Fruit fly (Drosophila melanogaster): ENCODE measurements around the gene CG34417.

The CG34417 gene

dm6 chrX:6599233-6599632 lies 58.7 kb downstream of the CG34417 start (continued):
- TF ChIP-seq sage (GFP tag; optimal IDR thresholded peaks at IDR 0.05) (peak; percentile 90), Hr78 (GFP tag; optimal IDR thresholded peaks at IDR 0.05) (no peak), fru (GFP tag; optimal IDR thresholded peaks at IDR 0.05) (peak; percentile 89), CG9705 (GFP tag; optimal IDR thresholded peaks at IDR 0.05) (peak; percentile 75), woc (GFP tag; optimal IDR thresholded peaks at IDR 0.05) (peak; percentile 64), psq (GFP tag; optimal IDR thresholded peaks at IDR 0.05) (no peak), Mio (GFP tag; optimal IDR thresholded peaks at IDR 0.05) (no peak)

DNA sequence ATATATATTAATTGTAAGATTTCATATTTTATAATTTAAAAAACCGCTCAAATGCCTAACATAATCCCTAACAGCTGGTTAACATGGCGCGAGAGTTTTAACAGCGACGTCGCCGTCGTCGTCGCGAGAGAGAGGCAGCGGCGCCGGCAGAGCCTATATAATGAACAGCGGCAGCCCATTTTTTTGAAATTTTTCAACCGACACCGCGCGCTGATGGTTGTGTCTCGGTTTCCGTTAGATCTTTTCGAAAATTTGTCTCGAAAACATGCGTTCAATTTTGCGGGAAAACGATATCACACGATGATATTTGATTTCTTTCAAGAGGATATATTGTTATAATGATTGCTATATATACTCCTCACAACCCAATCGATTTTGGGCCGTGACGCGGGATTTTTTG lies 59.3 kb downstream of the CG34417 start, which contains the start of gene pigs:
pigs (plus strand) TSS at position 183 of the 400 bp plus-strand sequence.
- TF ChIP-seq Hnf4 (GFP tag; optimal IDR thresholded peaks at IDR 0.05): peak; percentile 2
- no peak for TF ChIP-seq psq (GFP tag; optimal IDR thresholded peaks at IDR 0.05)

DNA sequence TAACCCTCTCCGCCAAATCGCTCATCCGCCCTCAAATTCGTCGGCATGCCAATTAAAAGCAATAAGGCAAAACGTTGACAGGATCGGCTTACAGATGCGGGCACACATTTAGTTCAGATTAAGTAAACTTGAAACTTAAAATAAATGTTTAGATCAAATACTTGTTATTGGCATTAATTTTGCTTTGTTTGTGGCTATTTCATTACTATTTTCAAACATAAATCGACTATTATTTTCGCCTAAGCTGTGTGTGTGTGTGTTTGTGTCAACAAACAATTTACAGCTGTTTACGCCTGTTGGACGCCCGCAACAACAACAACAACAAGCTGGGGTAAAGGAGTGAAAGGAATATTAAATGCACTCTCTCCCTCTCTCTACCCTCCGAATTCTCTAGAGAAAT lies 60.6 kb downstream of the CG34417 start:
- TF ChIP-seq Dif (GFP tag; optimal IDR thresholded peaks at IDR 0.05; ENCODE audit: partially characterized antibody) (no peak), OdsH (GFP tag; optimal IDR thresholded peaks at IDR 0.05) (peak; percentile 7), foxo (GFP tag; optimal IDR thresholded peaks at IDR 0.05) (peak in 1 of 2 experiments; percentile 36), Mio (GFP tag; optimal IDR thresholded peaks at IDR 0.05) (no peak), Sp1 (GFP tag; optimal IDR thresholded peaks at IDR 0.05) (peak; percentile 7), brk (GFP tag; optimal IDR thresholded peaks at IDR 0.05) (no peak), sv (GFP tag; optimal IDR thresholded peaks at IDR 0.05) (no peak), fru (GFP tag; optimal IDR thresholded peaks at IDR 0.05) (peak; percentile 50), Myc (optimal IDR thresholded peaks at IDR 0.05) (no peak), usp (GFP tag; optimal IDR thresholded peaks at IDR 0.05) (no peak), Dfd (GFP tag; optimal IDR thresholded peaks at IDR 0.05) (no peak), psq (GFP tag; optimal IDR thresholded peaks at IDR 0.05) (no peak), pan (optimal IDR thresholded peaks at IDR 0.05) (no peak), h (GFP tag; optimal IDR thresholded peaks at IDR 0.05) (peak; percentile 49), dl (GFP tag; optimal IDR thresholded peaks at IDR 0.05; ENCODE audit: insufficient read depth in 1 of 2, partially characterized antibody in 2 of 2) (no peak), Abd-B (GFP tag; optimal IDR thresholded peaks at IDR 0.05) (no peak), jim (GFP tag; optimal IDR thresholded peaks at IDR 0.05) (no peak), rgr (GFP tag; optimal IDR thresholded peaks at IDR 0.05) (peak; percentile 47), lola (GFP tag; optimal IDR thresholded peaks at IDR 0.05) (no peak), HLH106 (tag; optimal IDR thresholded peaks at IDR 0.05) (no peak), sage (GFP tag; optimal IDR thresholded peaks at IDR 0.05) (peak; percentile 17), br (GFP tag; optimal IDR thresholded peaks at IDR 0.05) (no peak), woc (GFP tag; optimal IDR thresholded peaks at IDR 0.05) (peak; percentile 11), ey (GFP tag; optimal IDR thresholded peaks at IDR 0.05) (peak; percentile 19)

- TF ChIP-seq brk (GFP tag; optimal IDR thresholded peaks at IDR 0.05) (peak; percentile 66), dl (GFP tag; optimal IDR thresholded peaks at IDR 0.05; ENCODE audit: insufficient read depth in 1 of 2, partially characterized antibody in 2 of 2) (no peak), h (GFP tag; optimal IDR thresholded peaks at IDR 0.05) (peak; percentile 87), Hr83 (GFP tag; optimal IDR thresholded peaks at IDR 0.05; ENCODE audit: poor library complexity, severe bottlenecking) (no peak), br (GFP tag; optimal IDR thresholded peaks at IDR 0.05) (peak; percentile 71), woc (GFP tag; optimal IDR thresholded peaks at IDR 0.05) (peak; percentile 75), Rel (GFP tag; optimal IDR thresholded peaks at IDR 0.05) (peak; percentile 51), Rel (tag; optimal IDR thresholded peaks at IDR 0.05) (peak; percentile 18), Myc (optimal IDR thresholded peaks at IDR 0.05) (no peak), Hnf4 (GFP tag; optimal IDR thresholded peaks at IDR 0.05) (peak; percentile 66), Mio (GFP tag; optimal IDR thresholded peaks at IDR 0.05) (no peak), jim (GFP tag; optimal IDR thresholded peaks at IDR 0.05) (no peak), CrebA (GFP tag; optimal IDR thresholded peaks at IDR 0.05; ENCODE audit: borderline replicate concordance) (peak; percentile 40), tai (GFP tag; optimal IDR thresholded peaks at IDR 0.05) (peak; percentile 33), psq (GFP tag; optimal IDR thresholded peaks at IDR 0.05) (peak; percentile 77), rgr (GFP tag; optimal IDR thresholded peaks at IDR 0.05) (peak; percentile 84), HLH106 (tag; optimal IDR thresholded peaks at IDR 0.05) (peak; percentile 81), sage (GFP tag; optimal IDR thresholded peaks at IDR 0.05) (peak; percentile 76), foxo (GFP tag; optimal IDR thresholded peaks at IDR 0.05) (peak; percentile 1 to 88), Jra (GFP tag; optimal IDR thresholded peaks at IDR 0.05) (peak; percentile 34), fru (GFP tag; optimal IDR thresholded peaks at IDR 0.05) (peak; percentile 89), CG32264 (GFP tag; optimal IDR thresholded peaks at IDR 0.05) (peak; percentile 58), dmrt93B (GFP tag; optimal IDR thresholded peaks at IDR 0.05) (peak; percentile 64), ey (GFP tag; optimal IDR thresholded peaks at IDR 0.05) (peak; percentile 79), usp (GFP tag; optimal IDR thresholded peaks at IDR 0.05) (no peak), dsf (GFP tag; optimal IDR thresholded peaks at IDR 0.05; ENCODE audit: borderline replicate concordance) (no peak), OdsH (GFP tag; optimal IDR thresholded peaks at IDR 0.05) (peak; percentile 74), CG9705 (GFP tag; optimal IDR thresholded peaks at IDR 0.05) (peak; percentile 47), Sp1 (GFP tag; optimal IDR thresholded peaks at IDR 0.05) (peak; percentile 77), sv (GFP tag; optimal IDR thresholded peaks at IDR 0.05) (peak; percentile 91)
Observed at dm6 chrX:6601641-6602276, 61.2 kb downstream of the CG34417 start.

All from whole organism, wandering third instar larva.